Fruit fly (Drosophila melanogaster) whole organism, adult: Measurements from ENCODE around the gene CG34331.
"Not testable (repeated sequence)": the region's sequence is repeated elsewhere in the genome, so short reads cannot be mapped to it uniquely, and the experiment has no call there.

ENCODE experiments used
- CG11617 ChIP-seq: fragments of 200-800 bp; sonication (Bioruptor generic); optimal IDR thresholded peaks from 2 replicates; lab custom pipeline; 2017; ENCODE audit warnings: mild to moderate bottlenecking, missing biosample characterization, missing genetic modification reagents, missing genetic modification characterization
- CG12768 ChIP-seq: fragments of 200-800 bp; sonication (Bioruptor generic); optimal IDR thresholded peaks from 2 replicates; lab custom pipeline; 2017; ENCODE audit warnings: missing biosample characterization, missing genetic modification characterization, mild to moderate bottlenecking, moderate library complexity, missing genetic modification reagents
- CG14711 ChIP-seq: fragments of 200-800 bp; sonication (Bioruptor generic); optimal IDR thresholded peaks from 2 replicates; lab custom pipeline; 2018; ENCODE audit warnings: missing biosample characterization, mild to moderate bottlenecking, missing genetic modification characterization, moderate library complexity
- CG1620 ChIP-seq: fragments of 200-800 bp; sonication (Bioruptor generic); optimal IDR thresholded peaks from 2 replicates; lab custom pipeline; 2016; ENCODE audit warnings: missing biosample characterization, missing genetic modification characterization
- CG33017 ChIP-seq: fragments of 200-800 bp; sonication (Bioruptor generic); optimal IDR thresholded peaks from 2 replicates; lab custom pipeline; 2018; ENCODE audit warnings: missing biosample characterization, mild to moderate bottlenecking, missing genetic modification characterization, moderate library complexity
- CG5204 ChIP-seq: fragments of 200-800 bp; sonication (Bioruptor generic); optimal IDR thresholded peaks from 2 replicates; lab custom pipeline; 2016; ENCODE audit warnings: missing biosample characterization, missing genetic modification characterization
- CG7045 ChIP-seq: fragments of 200-800 bp; sonication (Bioruptor generic); optimal IDR thresholded peaks from 2 replicates; lab custom pipeline; 2017; ENCODE audit warnings: missing biosample characterization, mild to moderate bottlenecking, missing genetic modification characterization
- CG7101 ChIP-seq: fragments of 200-800 bp; sonication (Bioruptor generic); optimal IDR thresholded peaks from 2 replicates; lab custom pipeline; 2018; ENCODE audit warnings: missing biosample characterization, mild to moderate bottlenecking, missing genetic modification characterization, moderate library complexity
- Clk ChIP-seq: fragments of 200-800 bp; sonication (Bioruptor generic); optimal IDR thresholded peaks from 2 replicates; lab custom pipeline; 2017; ENCODE audit warnings: missing biosample characterization, missing genetic modification characterization
- Crg-1 ChIP-seq: fragments of 200-800 bp; sonication (Bioruptor generic); optimal IDR thresholded peaks from 2 replicates; lab custom pipeline; 2016; ENCODE audit warnings: missing biosample characterization, missing genetic modification characterization
- Hr96 ChIP-seq: fragments of 200-800 bp; sonication (Bioruptor generic); optimal IDR thresholded peaks from 2 replicates; lab custom pipeline; 2016; ENCODE audit warnings: missing biosample characterization, missing genetic modification characterization
- Mnt ChIP-seq: fragments of 200-800 bp; sonication (Bioruptor generic); optimal IDR thresholded peaks from 2 replicates; lab custom pipeline; 2016; ENCODE audit warnings: missing biosample characterization, mild to moderate bottlenecking, missing genetic modification characterization
- bab1 ChIP-seq: fragments of 200-800 bp; sonication (Bioruptor generic); optimal IDR thresholded peaks from 3 replicates; lab custom pipeline; 2019; ENCODE audit warnings: missing biosample characterization, mild to moderate bottlenecking, missing genetic modification characterization, moderate library complexity
- cic ChIP-seq: fragments of 200-800 bp; sonication (Bioruptor generic); optimal IDR thresholded peaks from 2 replicates; lab custom pipeline; 2017; ENCODE audit warnings: missing biosample characterization, mild to moderate bottlenecking, missing genetic modification characterization, moderate library complexity
- cnc ChIP-seq, 2 experiments: fragments of >200 bp; optimal IDR thresholded peaks; 2 replicates each; lab custom pipeline; 2017
- kay ChIP-seq: fragments of 200-800 bp; sonication (Bioruptor generic); peaks from one replicate; lab custom pipeline; 2016; ENCODE audit warnings: missing biosample characterization, missing genetic modification characterization, borderline replicate concordance
- ovo ChIP-seq: fragments of 200-800 bp; sonication (Bioruptor generic); optimal IDR thresholded peaks from 2 replicates; lab custom pipeline; 2016; ENCODE audit warnings: missing biosample characterization, missing genetic modification characterization
- pad ChIP-seq: fragments of 200-800 bp; sonication (Bioruptor generic); optimal IDR thresholded peaks from 3 replicates; lab custom pipeline; 2017; ENCODE audit warnings: missing biosample characterization, missing genetic modification characterization, mild to moderate bottlenecking, moderate library complexity, missing genetic modification reagents
- tj ChIP-seq: fragments of 200-800 bp; sonication (Bioruptor generic); optimal IDR thresholded peaks from 3 replicates; lab custom pipeline; 2017; ENCODE audit warnings: missing biosample characterization, mild to moderate bottlenecking, missing genetic modification characterization, moderate library complexity
- toe ChIP-seq: fragments of 200-800 bp; sonication (Bioruptor generic); optimal IDR thresholded peaks from 2 replicates; lab custom pipeline; 2016; ENCODE audit warnings: missing biosample characterization, missing genetic modification characterization

CG34331 gene

DNA sequence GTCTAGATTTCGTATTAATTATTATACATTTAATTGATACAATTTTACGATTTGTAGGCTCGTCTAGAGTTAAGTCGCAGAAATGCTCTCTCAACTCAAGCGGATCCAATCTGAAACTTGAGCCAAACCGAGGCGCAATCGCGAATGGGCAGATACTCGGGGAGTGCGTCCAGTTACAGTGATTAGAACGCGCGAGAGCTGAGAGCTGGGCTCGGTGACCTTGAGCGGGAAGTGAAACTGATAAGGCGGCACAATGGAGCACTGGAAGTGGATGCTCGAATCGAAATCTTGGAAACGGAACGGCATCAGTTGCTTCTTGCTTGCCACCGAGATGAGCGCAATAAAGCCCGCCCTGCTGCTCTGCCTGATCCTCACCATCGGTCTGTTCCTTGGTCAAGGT, at the start of gene CG34331:
Gene CG34331, plus strand, starts transcription at position 301 of the 400 bp plus-strand sequence.
- no peak for TF ChIP-seq CG7045 (GFP tag; lab: Kevin White, UChicago)
- no peak for TF ChIP-seq CG1620

DNA sequence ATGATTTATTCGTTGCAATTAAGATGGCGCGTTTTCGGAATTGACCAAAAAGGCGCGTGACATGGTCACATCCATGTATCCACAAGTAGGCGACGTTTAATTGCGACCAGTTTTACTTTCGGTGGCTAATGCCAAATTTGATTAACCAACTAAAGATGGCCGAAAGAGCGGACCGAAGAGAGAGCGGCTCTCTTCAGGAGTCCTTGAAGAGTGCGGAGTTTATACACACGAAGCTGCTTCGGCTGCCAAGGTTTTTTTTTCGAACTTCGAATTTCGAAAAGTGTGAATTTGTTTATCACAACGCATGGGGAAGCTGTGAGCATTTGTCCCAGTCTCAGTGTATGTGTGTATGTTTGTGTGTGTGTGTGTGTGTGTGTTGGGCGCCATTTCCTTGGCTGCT, 38.5 kb upstream of the CG34331 start:
- TF ChIP-seq bab1 (no peak), tj (no peak), CG1620 (no peak), CG7101 (tag; lab: Kevin White, UChicago) (no peak), CG5204 (GFP tag; lab: Kevin White, UChicago) (no peak)

DNA sequence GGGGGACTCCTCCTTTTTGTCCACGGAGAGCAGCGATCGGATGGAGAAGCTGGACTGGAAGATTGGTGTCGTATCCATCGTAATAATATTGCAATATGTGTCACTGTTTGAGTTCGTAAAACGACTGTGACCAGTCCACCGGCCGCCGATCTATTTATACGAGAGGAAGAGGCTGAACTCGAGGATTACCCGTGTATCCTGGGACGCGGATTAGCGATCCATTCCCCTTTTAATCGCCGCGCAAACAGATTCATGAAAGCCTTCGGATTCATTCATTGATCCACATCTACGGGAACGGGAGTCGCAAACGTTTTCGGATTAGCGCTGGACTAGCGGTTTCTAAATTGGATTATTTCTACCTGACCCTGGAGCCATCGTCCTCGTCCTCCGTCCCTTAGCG, 29.9 kb upstream of the CG34331 start, which contains the start of gene fd19B:
Gene fd19B, minus strand, starts transcription at position 101 of the 400 bp plus-strand sequence.
- TF ChIP-seq CG7045 (GFP tag; lab: Kevin White, UChicago) (no peak), Mnt (GFP tag; lab: Kevin White, UChicago) (no peak), Hr96 (GFP tag; lab: Kevin White, UChicago) (no peak), Clk (GFP tag; lab: Kevin White, UChicago) (no peak), cnc (optimal IDR thresholded peaks at IDR 0.05; lab: Kevin White, UChicago) (no peak), ovo (no peak), bab1 (no peak), CG5204 (GFP tag; lab: Kevin White, UChicago) (no peak), kay (no peak), cic (GFP tag; lab: Kevin White, UChicago) (no peak), toe (GFP tag; lab: Kevin White, UChicago) (no peak), CG7101 (tag; lab: Kevin White, UChicago) (no peak), pad (GFP tag; lab: Kevin White, UChicago) (no peak), tj (no peak), CG12768 (GFP tag; lab: Kevin White, UChicago) (no peak)

DNA sequence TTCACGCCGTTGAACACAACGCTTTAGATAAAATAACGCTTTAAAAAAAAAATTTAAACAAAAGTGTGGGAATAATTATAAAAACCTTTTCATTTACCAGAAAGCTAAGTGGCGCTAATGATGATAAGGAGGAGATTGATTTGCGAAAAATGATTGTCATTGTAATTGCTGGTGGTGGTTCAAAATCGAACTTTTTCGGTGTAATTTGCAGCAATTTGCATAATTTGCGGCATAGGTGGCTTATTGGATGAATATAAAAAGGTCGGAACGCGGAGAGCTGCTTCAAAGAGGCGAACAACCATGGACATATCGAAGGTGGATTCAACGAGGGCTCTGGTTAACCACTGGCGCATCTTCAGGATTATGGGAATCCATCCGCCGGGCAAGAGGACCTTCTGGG, 28.2 kb upstream of the CG34331 start, which contains the start of gene Or19b:
Gene Or19b, plus strand, starts transcription at position 301 of the 400 bp plus-strand sequence.
- TF ChIP-seq CG7101 (tag; lab: Kevin White, UChicago); kay; Clk (GFP tag; lab: Kevin White, UChicago): not testable (repeated sequence)

DNA sequence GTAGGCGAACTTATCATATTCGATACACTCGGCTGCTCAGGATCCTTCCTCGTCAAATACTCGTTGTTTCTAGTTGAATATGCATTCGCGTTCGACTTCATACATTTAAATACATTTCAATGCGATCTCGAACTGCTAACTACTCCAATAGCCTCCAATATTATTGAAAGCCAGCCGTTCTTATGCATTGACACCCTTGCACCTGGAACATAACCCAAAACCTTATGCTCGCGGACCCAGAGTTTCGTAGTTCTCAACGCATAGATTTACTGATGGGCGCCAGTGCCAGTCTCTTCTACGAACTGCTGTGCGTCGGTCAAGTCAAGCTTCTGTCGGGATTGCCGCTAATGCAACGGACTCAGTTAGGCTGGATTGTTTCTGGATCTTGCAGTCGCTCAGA, 25.9 kb upstream of the CG34331 start, which contains the start of gene CG42581:
Gene CG42581, minus strand, starts transcription at position 101 of the 400 bp plus-strand sequence.
- TF ChIP-seq Mnt, Hr96, cic (GFP tag; lab: Kevin White, UChicago): not testable (repeated sequence)

DNA sequence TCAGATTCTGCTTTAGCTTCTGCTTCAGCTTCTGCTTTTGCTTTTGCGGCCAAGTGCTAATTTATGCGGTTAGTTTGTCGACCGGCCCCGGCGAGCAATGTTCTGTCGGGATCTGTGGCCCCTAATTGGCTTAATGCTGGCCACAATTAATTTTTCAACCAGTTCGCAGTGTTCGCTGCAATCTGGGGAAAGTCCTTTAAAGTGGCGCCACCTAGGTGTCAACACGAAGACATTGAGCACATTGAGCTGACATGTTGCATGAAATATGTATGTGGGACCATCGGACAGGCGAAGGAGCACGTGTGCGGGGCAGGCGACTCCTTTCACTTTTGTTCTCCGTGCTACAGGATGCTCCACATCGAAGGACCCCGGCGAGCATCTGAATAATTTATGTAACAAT, 17.3 kb upstream of the CG34331 start:
- TF ChIP-seq pad (GFP tag; lab: Kevin White, UChicago) (no peak), CG7101 (tag; lab: Kevin White, UChicago) (no peak), Crg-1 (GFP tag; lab: Kevin White, UChicago) (no peak), CG7045 (GFP tag; lab: Kevin White, UChicago) (no peak), Clk (GFP tag; lab: Kevin White, UChicago) (no peak), CG1620 (no peak), CG12768 (GFP tag; lab: Kevin White, UChicago) (no peak), CG5204 (GFP tag; lab: Kevin White, UChicago) (no peak), cnc (optimal IDR thresholded peaks at IDR 0.05; lab: Kevin White, UChicago) (no peak), kay (no peak), Hr96 (GFP tag; lab: Kevin White, UChicago) (no peak), cic (GFP tag; lab: Kevin White, UChicago) (no peak), CG11617 (GFP tag; lab: Kevin White, UChicago) (no peak), toe (GFP tag; lab: Kevin White, UChicago) (no peak), CG14711 (tag; lab: Kevin White, UChicago) (no peak), tj (no peak), Mnt (GFP tag; lab: Kevin White, UChicago) (no peak), ovo (no peak), CG33017 (tag; lab: Kevin White, UChicago) (no peak), bab1 (no peak)

DNA sequence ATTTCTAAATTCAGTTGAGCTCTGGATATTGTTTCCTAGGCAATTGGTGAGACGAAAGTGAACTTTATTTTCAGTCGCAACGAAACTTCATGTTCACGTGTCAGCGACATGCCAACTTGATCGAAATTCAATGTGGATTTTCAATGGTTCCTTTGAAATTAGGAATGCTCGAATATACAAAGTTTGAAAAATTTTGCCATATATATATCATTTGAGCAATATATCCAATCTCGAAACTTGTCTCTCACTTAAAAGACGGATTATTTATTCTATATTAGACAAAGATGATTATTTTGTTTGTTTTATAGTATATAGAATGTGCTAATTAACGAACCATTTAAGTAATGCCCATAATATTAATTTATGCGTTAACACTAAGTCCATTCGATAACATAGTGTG, 11.8 kb upstream of the CG34331 start, which contains the start of gene karr:
Gene karr, minus strand, starts transcription at position 101 of the 400 bp plus-strand sequence.
- TF ChIP-seq CG1620 = no peak
- TF ChIP-seq ovo = no peak
- TF ChIP-seq toe (GFP tag; lab: Kevin White, UChicago) = no peak
- no peak for TF ChIP-seq CG7101 (tag; lab: Kevin White, UChicago)
- TF ChIP-seq pad (GFP tag; lab: Kevin White, UChicago) = no peak
- TF ChIP-seq Hr96 (GFP tag; lab: Kevin White, UChicago) = no peak

DNA sequence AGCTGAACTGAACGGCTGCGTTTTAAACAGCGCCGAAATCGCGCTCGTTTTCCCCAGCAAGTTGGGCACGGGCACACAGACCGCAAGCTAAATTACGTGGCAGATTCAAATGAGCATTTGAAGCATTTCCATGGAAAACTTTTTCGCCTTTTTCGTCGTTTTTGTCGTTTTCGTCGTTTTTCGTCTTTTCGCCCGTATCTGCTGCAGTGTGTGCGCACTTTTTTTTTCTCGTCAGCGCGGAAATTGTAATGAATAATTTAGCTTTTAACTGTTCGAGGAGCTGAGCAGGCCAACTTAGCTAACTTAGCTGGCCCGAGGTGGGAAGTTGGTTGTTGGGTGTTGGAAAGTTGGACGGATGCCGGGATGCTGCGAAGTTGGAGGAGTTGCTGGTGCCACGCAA, 7.3 kb downstream of the CG34331 start:
- no peak for TF ChIP-seq cnc (optimal IDR thresholded peaks at IDR 0.05; lab: Kevin White, UChicago)
- no peak for TF ChIP-seq CG7101 (tag; lab: Kevin White, UChicago)
- TF ChIP-seq Clk (GFP tag; lab: Kevin White, UChicago) = no peak
- TF ChIP-seq kay = no peak
- no peak for TF ChIP-seq pad (GFP tag; lab: Kevin White, UChicago)
- TF ChIP-seq toe (GFP tag; lab: Kevin White, UChicago) = no peak
- no peak for TF ChIP-seq Hr96 (GFP tag; lab: Kevin White, UChicago)
- TF ChIP-seq CG12768 (GFP tag; lab: Kevin White, UChicago) = no peak
- no peak for TF ChIP-seq ovo
- TF ChIP-seq Mnt (GFP tag; lab: Kevin White, UChicago) = no peak
- TF ChIP-seq cic (GFP tag; lab: Kevin White, UChicago) = no peak
- TF ChIP-seq CG14711 (tag; lab: Kevin White, UChicago) = no peak
- TF ChIP-seq bab1 = no peak
- no peak for TF ChIP-seq CG1620
- TF ChIP-seq Crg-1 (GFP tag; lab: Kevin White, UChicago) = no peak
- TF ChIP-seq tj = no peak
- TF ChIP-seq CG33017 (tag; lab: Kevin White, UChicago) = no peak
- no peak for TF ChIP-seq CG11617 (GFP tag; lab: Kevin White, UChicago)
- TF ChIP-seq CG5204 (GFP tag; lab: Kevin White, UChicago) = no peak
